Worm (Caenorhabditis elegans) whole organism, L4 larva: ENCODE results near the gene Y57G11C.43.
"Not testable (repeated sequence)": the region's sequence is repeated elsewhere in the genome, so short reads cannot be mapped to it uniquely, and the experiment has no call there.

Experiments used
- F37D6.2 ChIP-seq: sonication (generic microtip); optimal IDR thresholded peaks from 2 replicates; lab custom pipeline; 2016; ENCODE audit warnings: mild to moderate bottlenecking, missing genetic modification characterization, missing compliant biosample characterization
- R02D3.7 ChIP-seq: fragments of 150-350 bp; sonication (generic microtip); optimal IDR thresholded peaks from 3 replicates; lab custom pipeline; 2014; ENCODE audit warnings: missing biosample characterization, missing genetic modification characterization
- Y75B8A.6 ChIP-seq: fragments of 200-800 bp; sonication (Bioruptor generic); IDR thresholded peaks from 2 replicates; pipeline ENCODE4 v1.3.6; 2022; ENCODE audit warnings: missing genetic modification reagents, missing genetic modification characterization, missing compliant biosample characterization
- ZK337.2 ChIP-seq: fragments of 200-800 bp; sonication (Bioruptor generic); IDR thresholded peaks from 2 replicates; pipeline ENCODE4 v1.3.6; 2022; ENCODE audit warnings: missing genetic modification reagents, missing genetic modification characterization, missing compliant biosample characterization
- ama-1 ChIP-seq: fragments of 150-350 bp; optimal IDR thresholded peaks from 2 replicates; lab custom pipeline; 2014; ENCODE audit warnings: inconsistent platforms, mixed read lengths
- ceh-28 ChIP-seq: fragments of 150-350 bp; optimal IDR thresholded peaks from 2 replicates; lab custom pipeline; 2014; ENCODE audit warnings: missing biosample characterization, missing genetic modification reagents, missing genetic modification characterization
- daf-16 ChIP-seq, 3 experiments: sonication (generic microtip); optimal IDR thresholded peaks; 2 replicates each; lab custom pipeline; 2016 to 2017; ENCODE audit warnings: missing genetic modification characterization in 3 of 3, missing genetic modification reagents in 3 of 3, mild to moderate bottlenecking in 2 of 3, missing compliant biosample characterization in 2 of 3, missing biosample characterization in 1 of 3, moderate library complexity in 1 of 3
- fkh-10 ChIP-seq: fragments of 150-350 bp; optimal IDR thresholded peaks from 2 replicates; lab custom pipeline; 2014; ENCODE audit warnings: missing biosample characterization, missing genetic modification reagents, missing genetic modification characterization
- lin-15B ChIP-seq: fragments of 150-350 bp; sonication (generic microtip); optimal IDR thresholded peaks from 3 replicates; lab custom pipeline; 2014; ENCODE audit warnings: missing biosample characterization, missing genetic modification characterization
- nhr-28 ChIP-seq: fragments of 150-350 bp; optimal IDR thresholded peaks from 2 replicates; lab custom pipeline; 2014; ENCODE audit warnings: missing biosample characterization, missing genetic modification characterization
- pqm-1 ChIP-seq: sonication (generic microtip); optimal IDR thresholded peaks from 2 replicates; lab custom pipeline; 2017; ENCODE audit warnings: missing biosample characterization, missing genetic modification characterization
- spr-3 ChIP-seq: fragments of 200-800 bp; sonication (Bioruptor generic); optimal IDR thresholded peaks from 2 replicates; lab custom pipeline; 2018; ENCODE audit warnings: mild to moderate bottlenecking, missing genetic modification characterization, missing compliant biosample characterization

- TF ChIP-seq pqm-1 (tag; lab: Kevin White, UChicago); Y75B8A.6; F37D6.2 (tag; lab: Kevin White, UChicago); daf-16 (GFP tag; optimal IDR thresholded peaks at IDR 0.05; lab: Kevin White, UChicago); daf-16 (tag; optimal IDR thresholded peaks at IDR 0.05; lab: Kevin White, UChicago); nhr-28; lin-15B (tag; lab: Kevin White, UChicago); fkh-10 (GFP tag; lab: Kevin White, UChicago); ZK337.2; spr-3 (GFP tag; lab: Kevin White, UChicago); ama-1 (lab: Kevin White, UChicago); ceh-28 (tag; lab: Kevin White, UChicago); R02D3.7 (tag; lab: Kevin White, UChicago): not testable (repeated sequence)
Measured at ce11 chrIV:14747578-14748208, 21.5 kb upstream of the Y57G11C.43 start.
